Fruit fly (Drosophila melanogaster) whole organism, wandering third instar larva: ENCODE results near the gene Sfp24Bc.

Experiments used
- Dif ChIP-seq: fragments of 200-275, 200-300 bp; sonication (Bioruptor generic); optimal IDR thresholded peaks from 2 replicates; lab custom pipeline; 2018; ENCODE audit warnings: missing biosample characterization, missing genetic modification characterization; ENCODE audit not compliant: partially characterized antibody
- Mio ChIP-seq: sonication (Bioruptor generic); optimal IDR thresholded peaks from 2 replicates; lab custom pipeline; 2016; ENCODE audit warnings: missing biosample characterization, missing genetic modification characterization
- jim ChIP-seq: fragments of 175-275, 200-325 bp; sonication (Bioruptor generic); optimal IDR thresholded peaks from 2 replicates; lab custom pipeline; 2016; ENCODE audit warnings: missing biosample characterization, mild to moderate bottlenecking, missing genetic modification characterization
- lola ChIP-seq: fragments of >200 bp; optimal IDR thresholded peaks from 2 replicates; lab custom pipeline; 2017; ENCODE audit warnings: missing biosample characterization, missing genetic modification characterization
- pan ChIP-seq: fragments of >200 bp; optimal IDR thresholded peaks from 2 replicates; lab custom pipeline; 2017

DNA sequence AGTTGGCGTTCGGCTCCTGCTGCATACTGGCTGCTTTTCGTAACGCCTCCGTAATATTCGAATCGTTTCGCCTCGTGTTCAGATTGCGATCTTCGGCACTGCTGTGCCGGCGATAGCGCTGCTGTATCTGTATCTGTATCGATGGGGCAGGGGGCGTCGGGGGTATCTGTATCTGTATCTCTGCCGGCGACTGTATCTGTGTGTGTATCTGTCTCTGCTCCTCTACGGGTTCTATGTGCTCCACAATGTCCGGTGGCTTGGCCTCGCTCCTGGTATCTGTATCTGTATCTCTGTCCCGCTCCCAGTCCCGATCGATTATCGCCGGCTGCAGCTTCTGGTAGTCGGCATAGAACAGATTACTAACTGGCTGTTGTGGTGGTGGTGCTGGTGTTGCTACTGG lies 30.5 kb downstream of the Sfp24Bc start:
- TF ChIP-seq Dif (GFP tag; lab: Kevin White, UChicago) (no peak), Mio (GFP tag; lab: Kevin White, UChicago) (no peak), lola (no peak), pan (lab: Kevin White, UChicago) (no peak), jim (no peak)
